Worm (Caenorhabditis elegans) whole organism, L4 larva: ENCODE measurements around the gene tre-2.

Experiments used
- F10B5.3 ChIP-seq: sonication (generic microtip); optimal IDR thresholded peaks from 2 replicates; lab custom pipeline; 2016; ENCODE audit warnings: mild to moderate bottlenecking, missing genetic modification characterization, missing compliant biosample characterization
- F49E8.2 ChIP-seq: sonication (generic microtip); optimal IDR thresholded peaks from 2 replicates; lab custom pipeline; 2016; ENCODE audit warnings: missing compliant biosample characterization, mild to moderate bottlenecking, missing genetic modification characterization, borderline replicate concordance
- T20F7.1 ChIP-seq: fragments of 200-800 bp; sonication (Bioruptor generic); optimal IDR thresholded peaks from 2 replicates; lab custom pipeline; 2018; ENCODE audit warnings: mild to moderate bottlenecking, missing genetic modification characterization, missing compliant biosample characterization
- Y75B8A.6 ChIP-seq: fragments of 200-800 bp; sonication (Bioruptor generic); IDR thresholded peaks from 2 replicates; pipeline ENCODE4 v1.3.6; 2022; ENCODE audit warnings: missing genetic modification reagents, missing genetic modification characterization, missing compliant biosample characterization
- ZK337.2 ChIP-seq: fragments of 200-800 bp; sonication (Bioruptor generic); IDR thresholded peaks from 2 replicates; pipeline ENCODE4 v1.3.6; 2022; ENCODE audit warnings: missing genetic modification reagents, missing genetic modification characterization, missing compliant biosample characterization
- aha-1 ChIP-seq: fragments of 150-350 bp; peaks from one replicate; lab custom pipeline; 2014; ENCODE audit warnings: missing biosample characterization, missing genetic modification characterization
- ceh-20 ChIP-seq: fragments of 200-800 bp; sonication (Bioruptor generic); IDR thresholded peaks from 2 replicates; pipeline ENCODE4 v1.3.6; 2022; ENCODE audit warnings: missing genetic modification reagents, missing genetic modification characterization, missing compliant biosample characterization
- daf-16 ChIP-seq, 3 experiments: sonication (generic microtip); optimal IDR thresholded peaks; 2 replicates each; lab custom pipeline; 2016 to 2017; ENCODE audit warnings: missing genetic modification characterization in 3 of 3, missing genetic modification reagents in 3 of 3, mild to moderate bottlenecking in 2 of 3, missing compliant biosample characterization in 2 of 3, missing biosample characterization in 1 of 3, moderate library complexity in 1 of 3
- dmd-6 ChIP-seq: fragments of 200-800 bp; sonication (Bioruptor generic); IDR thresholded peaks from 2 replicates; pipeline ENCODE4 v1.3.6; 2022; ENCODE audit warnings: missing genetic modification reagents, missing genetic modification characterization, missing compliant biosample characterization
- dmd-9 ChIP-seq: fragments of 200-800 bp; sonication (Bioruptor generic); IDR thresholded peaks from 2 replicates; pipeline ENCODE4 v1.3.6; 2022; ENCODE audit warnings: missing genetic modification reagents, missing genetic modification characterization, missing compliant biosample characterization
- dpl-1 ChIP-seq: fragments of 150-350 bp; optimal IDR thresholded peaks from 2 replicates; lab custom pipeline; 2014; ENCODE audit warnings: missing biosample characterization, missing genetic modification reagents, missing genetic modification characterization
- egl-43 ChIP-seq: fragments of 200-800 bp; sonication (Bioruptor generic); IDR thresholded peaks from 2 replicates; pipeline ENCODE4 v1.3.6; 2022; ENCODE audit warnings: missing genetic modification reagents, missing genetic modification characterization, missing compliant biosample characterization
- fkh-10 ChIP-seq: fragments of 150-350 bp; optimal IDR thresholded peaks from 2 replicates; lab custom pipeline; 2014; ENCODE audit warnings: missing biosample characterization, missing genetic modification reagents, missing genetic modification characterization
- hlh-11 ChIP-seq: fragments of 200-800 bp; sonication (Bioruptor generic); optimal IDR thresholded peaks from 2 replicates; lab custom pipeline; 2018; ENCODE audit warnings: mild to moderate bottlenecking, missing genetic modification characterization, missing compliant biosample characterization
- hlh-30 ChIP-seq: sonication (generic microtip); optimal IDR thresholded peaks from 2 replicates; lab custom pipeline; 2017; ENCODE audit warnings: antibody characterized with exemption, mild to moderate bottlenecking, missing genetic modification characterization, missing compliant biosample characterization; ENCODE audit not compliant: insufficient read depth
- hmg-1.1 ChIP-seq: fragments of 200-800 bp; sonication (Bioruptor generic); IDR thresholded peaks from 2 replicates; pipeline ENCODE4 v1.3.6; 2022; ENCODE audit warnings: missing genetic modification reagents, missing genetic modification characterization, missing compliant biosample characterization
- lin-38 ChIP-seq: fragments of 200-800 bp; sonication (Bioruptor generic); IDR thresholded peaks from 2 replicates; pipeline ENCODE4 v1.3.6; 2022; ENCODE audit warnings: missing genetic modification reagents, missing genetic modification characterization, missing compliant biosample characterization
- lsy-2 ChIP-seq, 2 experiments: fragments of 150-350 bp in 1 of 2; sonication (generic microtip) in 1 of 2; optimal IDR thresholded peaks; 2 replicates each; lab custom pipeline; 2014 to 2017; ENCODE audit warnings: missing biosample characterization in 2 of 2, missing genetic modification characterization in 2 of 2
- mdl-1 ChIP-seq, 2 experiments: fragments of 150-350 bp in 1 of 2; sonication (generic microtip) in 1 of 2; optimal IDR thresholded peaks; 2 replicates each; lab custom pipeline; 2014 to 2017; ENCODE audit warnings: missing biosample characterization in 2 of 2, missing genetic modification characterization in 2 of 2
- mdt-29 ChIP-seq: fragments of 200-800 bp; sonication (Bioruptor generic); IDR thresholded peaks from 2 replicates; pipeline ENCODE4 v1.3.6; 2022; ENCODE audit warnings: missing genetic modification reagents, missing genetic modification characterization, missing compliant biosample characterization
- mes-2 ChIP-seq: sonication (generic microtip); optimal IDR thresholded peaks from 2 replicates; lab custom pipeline; 2016; ENCODE audit warnings: missing genotype, mild to moderate bottlenecking, missing genetic modification characterization, missing compliant biosample characterization; ENCODE audit not compliant: poor library complexity, severe bottlenecking
- nhr-28 ChIP-seq: fragments of 150-350 bp; optimal IDR thresholded peaks from 2 replicates; lab custom pipeline; 2014; ENCODE audit warnings: missing biosample characterization, missing genetic modification characterization
- nhr-6 ChIP-seq: fragments of 150-350 bp; optimal IDR thresholded peaks from 2 replicates; lab custom pipeline; 2014; ENCODE audit warnings: missing biosample characterization, missing genetic modification characterization
- nhr-76 ChIP-seq: fragments of 150-350 bp; optimal IDR thresholded peaks from 2 replicates; lab custom pipeline; 2014; ENCODE audit warnings: missing biosample characterization, missing genetic modification characterization
- nhr-77 ChIP-seq: fragments of 150-350 bp; optimal IDR thresholded peaks from 2 replicates; lab custom pipeline; 2014; ENCODE audit warnings: missing biosample characterization, missing genetic modification characterization
- pha-4 ChIP-seq, 2 experiments: fragments of 150-350 bp in 1 of 2; fragments of 200-800 bp in 1 of 2; sonication (Bioruptor generic) in 1 of 2; IDR thresholded peaks in 1 of 2; optimal IDR thresholded peaks in 1 of 2; 2 replicates each; pipeline versions ENCODE4 v1.3.6 to Lab custom; 2014 to 2022; ENCODE audit warnings: missing genetic modification characterization in 2 of 2, missing genetic modification reagents in 2 of 2, missing biosample characterization in 1 of 2, missing compliant biosample characterization in 1 of 2
- php-3 ChIP-seq: fragments of 200-800 bp; sonication (Bioruptor generic); IDR thresholded peaks from 2 replicates; pipeline ENCODE4 v1.3.6; 2022; ENCODE audit warnings: missing genetic modification reagents, missing genetic modification characterization, missing compliant biosample characterization
- pqm-1 ChIP-seq: sonication (generic microtip); optimal IDR thresholded peaks from 2 replicates; lab custom pipeline; 2017; ENCODE audit warnings: missing biosample characterization, missing genetic modification characterization
- saeg-2 ChIP-seq: fragments of 200-800 bp; sonication (Bioruptor generic); IDR thresholded peaks from 2 replicates; pipeline ENCODE4 v1.3.6; 2022; ENCODE audit warnings: missing genetic modification reagents, missing genetic modification characterization, missing compliant biosample characterization
- sdz-12 ChIP-seq: fragments of 200-800 bp; sonication (Bioruptor generic); optimal IDR thresholded peaks from 2 replicates; lab custom pipeline; 2018; ENCODE audit warnings: mild to moderate bottlenecking, missing genetic modification characterization, missing compliant biosample characterization
- snpc-4 ChIP-seq: fragments of 150-350 bp; optimal IDR thresholded peaks from 2 replicates; lab custom pipeline; 2014; ENCODE audit warnings: missing biosample characterization, missing genetic modification characterization
- unc-39 ChIP-seq: sonication (generic microtip); optimal IDR thresholded peaks from 2 replicates; lab custom pipeline; 2017; ENCODE audit warnings: missing biosample characterization, missing genetic modification characterization
- zfp-3 ChIP-seq: fragments of 200-800 bp; sonication (Bioruptor generic); conservative IDR thresholded peaks from 2 replicates; pipeline ENCODE4 v1.3.6; 2022; ENCODE audit warnings: missing genetic modification reagents, missing genetic modification characterization, missing compliant biosample characterization
- zip-11 ChIP-seq: fragments of 200-800 bp; sonication (Bioruptor generic); IDR thresholded peaks from 2 replicates; pipeline ENCODE4 v1.3.6; 2022; ENCODE audit warnings: missing genetic modification characterization, missing compliant biosample characterization
- zip-2 ChIP-seq: fragments of 150-350 bp; optimal IDR thresholded peaks from 2 replicates; lab custom pipeline; 2014; ENCODE audit warnings: missing biosample characterization, missing genetic modification characterization

The tre-2 gene

DNA sequence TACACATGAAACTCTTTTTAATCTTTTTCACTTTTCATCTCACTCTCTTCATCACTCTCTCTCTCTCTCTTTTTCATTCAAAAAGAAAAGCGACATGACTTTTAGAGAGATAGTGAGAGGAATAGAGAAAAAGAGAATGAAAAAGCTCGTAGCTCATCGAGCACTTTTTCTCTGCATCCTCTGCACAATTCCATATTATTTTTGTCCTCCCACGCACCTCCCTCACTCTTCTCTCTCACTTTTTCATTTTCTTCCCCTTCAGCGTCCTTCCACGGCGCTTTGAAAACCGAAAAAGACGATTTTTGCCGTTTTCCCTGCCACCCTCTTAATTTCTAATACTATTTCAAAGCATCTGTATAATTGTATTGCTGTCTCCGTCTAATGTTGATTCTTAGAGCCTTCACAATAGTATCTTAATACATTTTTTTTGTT is 44.1 kb downstream of the tre-2 start (continued):
- TF ChIP-seq zip-2 (tag; lab: Kevin White, UChicago) (peak; percentile 3), dpl-1 (GFP tag; lab: Kevin White, UChicago) (peak; percentile 28), fkh-10 (peak; percentile 33), nhr-6 (peak; percentile 75), php-3 (GFP tag; lab: Robert Waterston, UW) (peak; percentile 70), mdt-29 (GFP tag; lab: Robert Waterston, UW) (no peak), hlh-30 (tag; lab: Kevin White, UChicago) (peak; percentile 80), hmg-1.1 (GFP tag; lab: Robert Waterston, UW) (peak; percentile 79), egl-43 (GFP tag; lab: Robert Waterston, UW) (no peak), T20F7.1 (GFP tag; lab: Kevin White, UChicago) (peak; percentile 55), lin-38 (GFP tag; lab: Robert Waterston, UW) (peak; percentile 45; the same call in 1 of the 2 replicates), daf-16 (GFP tag; optimal IDR thresholded peaks at IDR 0.05; lab: Kevin White, UChicago) (peak in 1 of 2 experiments; percentile 54), daf-16 (tag; optimal IDR thresholded peaks at IDR 0.05; lab: Kevin White, UChicago) (peak; percentile 83), hlh-11 (peak; percentile 96), dmd-9 (GFP tag; lab: Robert Waterston, UW) (no peak), nhr-76 (tag; lab: Kevin White, UChicago) (peak; percentile 56), saeg-2 (GFP tag; lab: Robert Waterston, UW) (peak; percentile 70; the same call in 1 of the 2 replicates), unc-39 (tag; lab: Kevin White, UChicago) (no peak), sdz-12 (GFP tag; lab: Kevin White, UChicago) (no peak), F10B5.3 (tag; lab: Kevin White, UChicago) (peak; percentile 38), pha-4 (GFP tag; IDR thresholded peaks at IDR 0.05; lab: Robert Waterston, UW) (peak; percentile 54), pha-4 (tag; optimal IDR thresholded peaks at IDR 0.05; lab: Kevin White, UChicago) (peak; percentile 89), mes-2 (tag; lab: Kevin White, UChicago) (peak; percentile 1), dmd-6 (GFP tag; lab: Robert Waterston, UW) (peak; percentile 94)

DNA sequence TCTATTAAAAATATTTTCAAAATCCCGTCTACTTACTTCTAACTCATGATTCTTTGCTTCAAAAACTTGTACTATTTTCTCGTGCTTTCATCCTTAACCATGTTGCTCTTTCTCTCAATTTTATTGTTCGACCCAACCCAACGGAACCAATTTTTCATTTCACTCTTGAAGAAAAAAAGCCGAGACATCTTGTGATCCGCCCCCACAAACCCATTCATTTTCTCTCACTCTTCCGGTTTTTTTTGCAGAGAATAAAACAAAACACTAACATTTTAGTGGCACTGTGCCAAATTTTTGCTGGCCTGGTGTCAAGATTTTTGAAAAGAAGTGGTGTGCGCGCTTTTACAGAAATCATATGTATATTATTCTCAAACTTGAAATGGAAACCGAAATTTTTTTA is 46.5 kb downstream of the tre-2 start:
- TF ChIP-seq dmd-9 (GFP tag; lab: Robert Waterston, UW), result no peak
- TF ChIP-seq zip-11 (GFP tag; lab: Robert Waterston, UW), result no peak
- TF ChIP-seq ceh-20, result 0 out of 2 replicates have a peak, but pooled peaks have one; percentile 43
- no peak for TF ChIP-seq fkh-10
- TF ChIP-seq aha-1 (tag; lab: Kevin White, UChicago), result peak; percentile 92
- TF ChIP-seq hlh-30 (tag; lab: Kevin White, UChicago), result peak; percentile 35
- no peak for TF ChIP-seq zfp-3

DNA sequence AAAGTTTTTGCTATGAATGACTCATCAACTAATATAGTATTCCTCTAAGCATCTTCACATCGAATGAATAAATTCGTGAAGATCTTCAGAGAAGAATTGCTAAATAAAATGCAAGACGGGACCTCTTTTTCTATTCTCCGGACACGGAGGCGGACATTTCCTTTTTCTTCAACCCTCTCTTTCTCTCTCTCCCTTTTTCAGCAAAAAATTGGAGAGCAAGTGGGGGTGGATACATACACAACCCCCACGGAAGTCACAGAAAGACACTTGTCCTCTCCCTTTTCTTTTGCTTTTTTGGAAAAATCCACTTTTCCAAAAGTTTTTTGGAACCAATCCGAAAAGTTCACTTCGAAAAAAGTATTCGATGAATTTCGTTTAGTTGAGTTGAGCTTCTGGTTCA is 48.5 kb downstream of the tre-2 start:
- TF ChIP-seq fkh-10, result peak; percentile 86
- no peak for TF ChIP-seq mdl-1 (tag; optimal IDR thresholded peaks at IDR 0.05; lab: Kevin White, UChicago)
- peak; percentile 62; the same call in 1 of the 2 replicates for TF ChIP-seq ZK337.2 (GFP tag; lab: Robert Waterston, UW)

DNA sequence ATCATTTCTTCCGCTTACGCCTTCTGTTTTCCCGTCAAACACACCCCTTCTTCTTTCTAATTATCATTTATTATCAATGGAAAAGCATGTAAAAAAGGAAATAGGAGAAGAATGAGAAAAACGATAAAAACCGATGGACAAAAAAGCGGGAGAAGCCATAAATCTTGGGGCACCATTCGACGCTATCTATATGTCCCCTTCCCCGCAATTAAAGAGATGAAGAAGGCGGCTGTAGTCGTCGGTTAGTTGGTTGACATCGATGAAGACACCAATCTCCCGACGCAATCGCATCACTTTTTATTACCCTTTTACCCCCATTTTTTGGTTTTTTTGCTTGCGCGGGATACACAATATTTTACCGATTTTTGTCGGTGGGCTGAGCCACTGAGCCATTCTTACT is 49.6 kb downstream of the tre-2 start:
- TF ChIP-seq hlh-30 (tag; lab: Kevin White, UChicago) (no peak), zip-2 (tag; lab: Kevin White, UChicago) (no peak), Y75B8A.6 (GFP tag; lab: Robert Waterston, UW) (no peak), php-3 (GFP tag; lab: Robert Waterston, UW) (0 out of 2 replicates have a peak, but pooled peaks have one; percentile 33), hlh-11 (peak; percentile 33), F49E8.2 (no peak), lsy-2 (tag; optimal IDR thresholded peaks at IDR 0.05; lab: Kevin White, UChicago) (no peak), pqm-1 (no peak), mes-2 (tag; lab: Kevin White, UChicago) (no peak), ceh-20 (peak; percentile 61; the same call in 1 of the 2 replicates), nhr-28 (tag; lab: Kevin White, UChicago) (peak; percentile 20), nhr-77 (tag; lab: Kevin White, UChicago) (no peak), snpc-4 (tag; lab: Kevin White, UChicago) (no peak)
